Worm (Caenorhabditis elegans) whole organism, L3 larva: ENCODE data around the gene nspb-6.

Experiments used
- R02D3.7 ChIP-seq: fragments of 150-350 bp; optimal IDR thresholded peaks from 2 replicates; lab custom pipeline; 2014; ENCODE audit warnings: missing biosample characterization, missing genetic modification characterization
- ZK546.5 ChIP-seq: sonication (generic microtip); optimal IDR thresholded peaks from 2 replicates; lab custom pipeline; 2017; ENCODE audit warnings: missing biosample characterization, missing genetic modification characterization
- aly-2 ChIP-seq: fragments of 150-350 bp; optimal IDR thresholded peaks from 2 replicates; lab custom pipeline; 2014; ENCODE audit warnings: missing biosample characterization, missing genetic modification characterization
- ama-1 ChIP-seq: fragments of 150-350 bp; optimal IDR thresholded peaks from 2 replicates; lab custom pipeline; 2018
- daf-12 ChIP-seq: fragments of 150-350 bp; optimal IDR thresholded peaks from 2 replicates; lab custom pipeline; 2014; ENCODE audit warnings: missing biosample characterization, missing genetic modification reagents, missing genetic modification characterization
- elt-1 ChIP-seq: fragments of 150-350 bp; optimal IDR thresholded peaks from 2 replicates; lab custom pipeline; 2014; ENCODE audit warnings: missing biosample characterization, missing genetic modification characterization
- elt-2 ChIP-seq: sonication (generic microtip); optimal IDR thresholded peaks from 2 replicates; lab custom pipeline; 2016; ENCODE audit warnings: missing genetic modification reagents, mild to moderate bottlenecking, missing genetic modification characterization, missing compliant biosample characterization
- fkh-10 ChIP-seq: sonication (generic microtip); optimal IDR thresholded peaks from 2 replicates; lab custom pipeline; 2017; ENCODE audit warnings: missing biosample characterization, missing genetic modification reagents, missing genetic modification characterization
- mdl-1 ChIP-seq: fragments of 150-350 bp; optimal IDR thresholded peaks from 2 replicates; lab custom pipeline; 2014; ENCODE audit warnings: missing biosample characterization, missing genetic modification characterization
- mml-1 ChIP-seq: fragments of 150-350 bp; sonication (generic microtip); optimal IDR thresholded peaks from 3 replicates; lab custom pipeline; 2014; ENCODE audit warnings: missing biosample characterization, missing genetic modification characterization
- nhr-237 ChIP-seq: fragments of 150-350 bp; optimal IDR thresholded peaks from 2 replicates; lab custom pipeline; 2014; ENCODE audit warnings: missing biosample characterization, missing genetic modification characterization
- unc-39 ChIP-seq: sonication (generic microtip); optimal IDR thresholded peaks from 4 replicates; lab custom pipeline; 2017; ENCODE audit warnings: missing biosample characterization, missing genetic modification characterization
- unc-62 ChIP-seq: fragments of 150-350 bp; sonication (generic microtip); optimal IDR thresholded peaks from 4 replicates; lab custom pipeline; 2014; ENCODE audit warnings: missing biosample characterization, missing genetic modification reagents, missing genetic modification characterization

DNA sequence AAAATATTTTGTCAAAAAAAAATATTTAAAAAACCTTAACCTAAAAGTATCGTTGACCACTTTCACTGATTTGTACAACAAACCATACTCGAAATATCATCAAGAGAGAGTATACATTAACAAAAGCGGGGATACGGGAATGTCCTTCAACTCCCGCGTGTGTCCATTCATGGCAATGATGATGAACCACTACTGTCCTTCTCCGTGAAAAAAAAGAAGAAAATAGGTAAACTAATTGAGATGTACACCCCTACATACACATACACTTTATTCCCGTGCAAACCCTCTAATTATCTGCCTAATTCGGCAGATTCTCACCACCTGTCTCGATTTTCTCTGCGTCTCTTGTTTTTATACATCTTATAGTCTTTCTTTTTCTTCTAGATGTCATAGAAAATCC, 31.4 kb downstream of the nspb-6 start:
- no peak for TF ChIP-seq R02D3.7 (tag; lab: Kevin White, UChicago)
- no peak for TF ChIP-seq fkh-10 (GFP tag; lab: Kevin White, UChicago)
- TF ChIP-seq mml-1 (tag; lab: Kevin White, UChicago), result no peak
- TF ChIP-seq aly-2 (tag; lab: Kevin White, UChicago), result no peak
- TF ChIP-seq ZK546.5 (tag; lab: Kevin White, UChicago), result no peak
- TF ChIP-seq unc-39 (tag; lab: Kevin White, UChicago), result no peak
- TF ChIP-seq elt-2 (tag; lab: Kevin White, UChicago), result no peak
- no peak for TF ChIP-seq elt-1
- no peak for TF ChIP-seq daf-12
- no peak for TF ChIP-seq ama-1 (lab: Kevin White, UChicago)
- TF ChIP-seq mdl-1 (tag; lab: Kevin White, UChicago), result no peak
- TF ChIP-seq unc-62 (GFP tag; lab: Kevin White, UChicago), result no peak
- TF ChIP-seq nhr-237 (tag; lab: Kevin White, UChicago), result no peak
